Worm (Caenorhabditis elegans) whole organism, midembryonic: Measurements from ENCODE around the gene chil-3.

Experiments
- flt-1 ChIP-seq: fragments of 200-800 bp; sonication (Bioruptor generic); IDR thresholded peaks from 2 replicates; pipeline ENCODE4 v1.3.6; 2022; ENCODE audit warnings: missing genetic modification characterization, missing compliant biosample characterization
- klf-2 ChIP-seq: fragments of 200-800 bp; sonication (Bioruptor generic); conservative IDR thresholded peaks from 2 replicates; pipeline ENCODE4 v1.3.6; 2022; ENCODE audit warnings: missing genetic modification reagents, missing genetic modification characterization, missing compliant biosample characterization
- tab-1 ChIP-seq: fragments of 200-800 bp; sonication (Bioruptor generic); IDR thresholded peaks from 2 replicates; pipeline ENCODE4 v1.3.6; 2022; ENCODE audit warnings: missing genetic modification characterization, missing compliant biosample characterization

- no peak for TF ChIP-seq klf-2 (GFP tag; lab: Robert Waterston, UW)
- no peak for TF ChIP-seq flt-1
- no peak for TF ChIP-seq tab-1 (GFP tag; lab: Robert Waterston, UW)
Measured at ce11 chrII:9888549-9888948, 27.3 kb upstream of the chil-3 start.
